Fruit fly (Drosophila melanogaster) whole organism, embryonic: Measurements from ENCODE around the gene eIF1.
A peak's percentile ranks its signal among the peaks of the same experiment; 100 is the strongest.

Source experiments
- Abd-B ChIP-seq: fragments of 200-800 bp; sonication (Bioruptor generic); optimal IDR thresholded peaks from 2 replicates; lab custom pipeline; 2018; ENCODE audit warnings: missing biosample characterization, mild to moderate bottlenecking, missing genetic modification characterization, moderate library complexity
- B-H2 ChIP-seq: fragments of 200-800 bp; sonication (Bioruptor generic); optimal IDR thresholded peaks from 2 replicates; lab custom pipeline; 2018; ENCODE audit warnings: missing biosample characterization, mild to moderate bottlenecking, missing genetic modification characterization
- CG10321 ChIP-seq: fragments of 200-800 bp; sonication (Bioruptor generic); IDR thresholded peaks from 2 replicates; pipeline ENCODE4 v1.3.6; 2022; ENCODE audit warnings: missing biosample characterization, missing genetic modification characterization
- CG10431 ChIP-seq: fragments of 200-800 bp; sonication (Bioruptor generic); optimal IDR thresholded peaks from 3 replicates; lab custom pipeline; 2018; ENCODE audit warnings: missing biosample characterization, mild to moderate bottlenecking, missing genetic modification characterization
- CG10462 ChIP-seq: fragments of 200-800 bp; sonication (Bioruptor generic); optimal IDR thresholded peaks from 2 replicates; lab custom pipeline; 2016; ENCODE audit warnings: missing biosample characterization, missing genetic modification characterization
- CG10543 ChIP-seq: fragments of 200-800 bp; sonication (Bioruptor generic); optimal IDR thresholded peaks from 3 replicates; lab custom pipeline; 2017; ENCODE audit warnings: missing biosample characterization, mild to moderate bottlenecking, missing genetic modification characterization, moderate library complexity
- CG15269 ChIP-seq: fragments of 200-800 bp; sonication (Bioruptor generic); optimal IDR thresholded peaks from 2 replicates; lab custom pipeline; 2018; ENCODE audit warnings: missing biosample characterization, mild to moderate bottlenecking, missing genetic modification characterization, moderate library complexity
- CG1832 ChIP-seq: fragments of 200-800 bp; sonication (Bioruptor generic); optimal IDR thresholded peaks from 2 replicates; lab custom pipeline; 2017; ENCODE audit warnings: missing biosample characterization, mild to moderate bottlenecking, missing genetic modification characterization, inconsistent platforms
- CG18599 ChIP-seq: fragments of 200-800 bp; sonication (Bioruptor generic); optimal IDR thresholded peaks from 3 replicates; lab custom pipeline; 2017; ENCODE audit warnings: missing biosample characterization, missing genetic modification characterization, mild to moderate bottlenecking, moderate library complexity, missing genetic modification reagents
- CG18764 ChIP-seq: fragments of 200-800 bp; sonication (Bioruptor generic); optimal IDR thresholded peaks from 3 replicates; lab custom pipeline; 2016; ENCODE audit warnings: missing biosample characterization, missing genetic modification characterization
- CG2202 ChIP-seq: fragments of 200-800 bp; sonication (Bioruptor generic); optimal IDR thresholded peaks from 2 replicates; lab custom pipeline; 2018; ENCODE audit warnings: missing biosample characterization, mild to moderate bottlenecking, missing genetic modification characterization
- CG2678 ChIP-seq: fragments of 200-800 bp; sonication (Bioruptor generic); optimal IDR thresholded peaks from 3 replicates; lab custom pipeline; 2019; ENCODE audit warnings: missing biosample characterization, mild to moderate bottlenecking, missing genetic modification characterization, moderate library complexity
- CG31224 ChIP-seq: fragments of 200-800 bp; sonication (Bioruptor generic); IDR thresholded peaks from 2 replicates; pipeline ENCODE4 v1.3.6; 2022; ENCODE audit warnings: missing biosample characterization, missing genetic modification characterization
- CG8478 ChIP-seq: fragments of >200 bp; optimal IDR thresholded peaks from 2 replicates; lab custom pipeline; 2018
- CoRest ChIP-seq: fragments of 200-800 bp; sonication (Bioruptor generic); optimal IDR thresholded peaks from 3 replicates; lab custom pipeline; 2018; ENCODE audit warnings: missing biosample characterization, mild to moderate bottlenecking, missing genetic modification characterization, moderate library complexity
- CrebB ChIP-seq: fragments of 200-800 bp; sonication (Bioruptor generic); optimal IDR thresholded peaks from 3 replicates; lab custom pipeline; 2018; ENCODE audit warnings: missing biosample characterization, mild to moderate bottlenecking, missing genetic modification characterization
- Dbx ChIP-seq: fragments of 200-800 bp; sonication (Bioruptor generic); IDR thresholded peaks from 3 replicates; pipeline ENCODE4 v1.3.6; 2022; ENCODE audit warnings: missing biosample characterization, missing genetic modification characterization
- Dfd ChIP-seq, 2 experiments: fragments of >200 bp; optimal IDR thresholded peaks; 2 replicates each; lab custom pipeline; 2017; ENCODE audit warnings: missing biosample characterization in 2 of 2, missing genetic modification characterization in 2 of 2
- Dip2 ChIP-seq: fragments of 200-800 bp; sonication (Bioruptor generic); IDR thresholded peaks from 2 replicates; pipeline ENCODE4 v1.3.6; 2022; ENCODE audit warnings: missing biosample characterization, missing genetic modification characterization
- Dll ChIP-seq: fragments of 200-800 bp; sonication (Bioruptor generic); IDR thresholded peaks from 4 replicates; pipeline ENCODE4 v1.3.6; 2022; ENCODE audit warnings: missing biosample characterization, missing genetic modification characterization; ENCODE audit not compliant: partially characterized antibody
- Hey ChIP-seq: fragments of 200-800 bp; sonication (Bioruptor generic); optimal IDR thresholded peaks from 3 replicates; lab custom pipeline; 2018; ENCODE audit warnings: missing biosample characterization, mild to moderate bottlenecking, missing genetic modification characterization
- Hr51 ChIP-seq, 2 experiments: fragments of 200-800 bp; sonication (Bioruptor generic); optimal IDR thresholded peaks; 2 replicates in 1 of 2; 3 replicates in 1 of 2; lab custom pipeline; 2016 to 2018; ENCODE audit warnings: missing biosample characterization in 2 of 2, missing genetic modification characterization in 2 of 2, mild to moderate bottlenecking in 1 of 2, moderate library complexity in 1 of 2
- NFAT ChIP-seq: fragments of 200-800 bp; sonication (Bioruptor generic); IDR thresholded peaks from 2 replicates; pipeline ENCODE4 v1.3.6; 2022; ENCODE audit warnings: missing biosample characterization, missing genetic modification characterization
- Nf-YA ChIP-seq: fragments of 200-800 bp; sonication (Bioruptor generic); IDR thresholded peaks from 2 replicates; pipeline ENCODE4 v1.3.6; 2022; ENCODE audit warnings: missing biosample characterization, missing genetic modification characterization
- Oli ChIP-seq: fragments of 200-800 bp; sonication (Bioruptor generic); optimal IDR thresholded peaks from 2 replicates; lab custom pipeline; 2018; ENCODE audit warnings: missing biosample characterization, mild to moderate bottlenecking, missing genetic modification characterization, moderate library complexity
- Rfx ChIP-seq: fragments of 200-800 bp; sonication (Bioruptor generic); IDR thresholded peaks from 2 replicates; pipeline ENCODE4 v1.3.6; 2022; ENCODE audit warnings: missing biosample characterization, missing genetic modification characterization
- Sry-β ChIP-seq: fragments of 200-800 bp; sonication (Bioruptor generic); optimal IDR thresholded peaks from 2 replicates; lab custom pipeline; 2018; ENCODE audit warnings: missing biosample characterization, mild to moderate bottlenecking, missing genetic modification characterization, moderate library complexity
- bab2 ChIP-seq: fragments of 200-800 bp; sonication (Bioruptor generic); optimal IDR thresholded peaks from 2 replicates; lab custom pipeline; 2016; ENCODE audit warnings: missing biosample characterization, missing genetic modification characterization
- crp ChIP-seq, 2 experiments: fragments of 200-800 bp; sonication (Bioruptor generic); optimal IDR thresholded peaks; 2 replicates in 1 of 2; 3 replicates in 1 of 2; lab custom pipeline; 2017; ENCODE audit warnings: missing biosample characterization in 2 of 2, missing genetic modification characterization in 2 of 2, mild to moderate bottlenecking in 1 of 2, moderate library complexity in 1 of 2
- dimm ChIP-seq: fragments of 200-800 bp; sonication (Bioruptor generic); IDR thresholded peaks from 2 replicates; pipeline ENCODE4 v1.3.6; 2022; ENCODE audit warnings: missing biosample characterization, missing genetic modification characterization
- dmrt11E ChIP-seq: fragments of 200-800 bp; sonication (Bioruptor generic); optimal IDR thresholded peaks from 3 replicates; lab custom pipeline; 2018; ENCODE audit warnings: missing biosample characterization, mild to moderate bottlenecking, missing genetic modification characterization, moderate library complexity
- dysf ChIP-seq: fragments of 200-800 bp; sonication (Bioruptor generic); IDR thresholded peaks from 3 replicates; pipeline ENCODE4 v1.3.6; 2022; ENCODE audit warnings: missing biosample characterization, missing genetic modification characterization
- fd64A ChIP-seq: fragments of 200-800 bp; sonication (Bioruptor generic); optimal IDR thresholded peaks from 3 replicates; lab custom pipeline; 2018; ENCODE audit warnings: missing biosample characterization, mild to moderate bottlenecking, missing genetic modification characterization
- fd96Cb ChIP-seq: fragments of 200-800 bp; sonication (Bioruptor generic); optimal IDR thresholded peaks from 2 replicates; lab custom pipeline; 2018; ENCODE audit warnings: missing biosample characterization, mild to moderate bottlenecking, missing genetic modification characterization, moderate library complexity
- mirr ChIP-seq: fragments of 200-800 bp; sonication (Bioruptor generic); optimal IDR thresholded peaks from 3 replicates; lab custom pipeline; 2018; ENCODE audit warnings: missing biosample characterization, mild to moderate bottlenecking, missing genetic modification characterization
- mld ChIP-seq: fragments of 200-800 bp; sonication (Bioruptor generic); IDR thresholded peaks from 3 replicates; pipeline ENCODE4 v1.3.6; 2022; ENCODE audit warnings: missing biosample characterization, missing genetic modification characterization; ENCODE audit not compliant: partially characterized antibody
- nerfin-1 ChIP-seq: fragments of 200-800 bp; sonication (Bioruptor generic); optimal IDR thresholded peaks from 3 replicates; lab custom pipeline; 2019; ENCODE audit warnings: missing biosample characterization, mild to moderate bottlenecking, missing genetic modification characterization, moderate library complexity
- pb ChIP-seq: fragments of 200-800 bp; sonication (Bioruptor generic); optimal IDR thresholded peaks from 3 replicates; lab custom pipeline; 2016; ENCODE audit warnings: missing biosample characterization, missing genetic modification characterization
- pita ChIP-seq: fragments of 200-800 bp; sonication (Bioruptor generic); optimal IDR thresholded peaks from 2 replicates; lab custom pipeline; 2017; ENCODE audit warnings: missing biosample characterization, mild to moderate bottlenecking, missing genetic modification characterization
- psq ChIP-seq: fragments of 200-800 bp; sonication (Bioruptor generic); optimal IDR thresholded peaks from 2 replicates; lab custom pipeline; 2017; ENCODE audit warnings: missing biosample characterization, missing genetic modification characterization
- rib ChIP-seq: fragments of 200-800 bp; sonication (Bioruptor generic); IDR thresholded peaks from 2 replicates; pipeline ENCODE4 v1.3.6; 2022; ENCODE audit warnings: missing biosample characterization, missing genetic modification characterization
- schlank ChIP-seq: fragments of 200-800 bp; sonication (Bioruptor generic); optimal IDR thresholded peaks from 2 replicates; lab custom pipeline; 2018; ENCODE audit warnings: missing biosample characterization, mild to moderate bottlenecking, missing genetic modification characterization
- scrt ChIP-seq: fragments of 200-800 bp; sonication (Bioruptor generic); optimal IDR thresholded peaks from 2 replicates; lab custom pipeline; 2018; ENCODE audit warnings: missing biosample characterization, mild to moderate bottlenecking, missing genetic modification characterization, moderate library complexity
- sens ChIP-seq: fragments of 200-800 bp; sonication (Bioruptor generic); peaks from one replicate; lab custom pipeline; 2016; ENCODE audit warnings: missing biosample characterization, missing genetic modification characterization
- sqz ChIP-seq: fragments of 200-800 bp; sonication (Bioruptor generic); optimal IDR thresholded peaks from 3 replicates; lab custom pipeline; 2018; ENCODE audit warnings: missing biosample characterization, mild to moderate bottlenecking, missing genetic modification characterization
- stwl ChIP-seq: fragments of 200-800 bp; sonication (Bioruptor generic); optimal IDR thresholded peaks from 3 replicates; lab custom pipeline; 2018; ENCODE audit warnings: missing biosample characterization, mild to moderate bottlenecking, missing genetic modification characterization, moderate library complexity
- tna ChIP-seq: fragments of 200-800 bp; sonication (Bioruptor generic); IDR thresholded peaks from 2 replicates; pipeline ENCODE4 v1.3.6; 2022; ENCODE audit warnings: missing biosample characterization, missing genetic modification characterization; ENCODE audit not compliant: partially characterized antibody
- yki ChIP-seq: fragments of >200 bp; optimal IDR thresholded peaks from 3 replicates; lab custom pipeline; 2018

eIF1 gene

dm6 chr3L:3198447-3199402, 24.4 kb upstream of the eIF1 start, which contains the start of the genes CG32276 and gry (continued):
- TF ChIP-seq Abd-B (GFP tag; lab: Kevin White, UChicago) (peak; percentile 43), yki (lab: Kevin White, UChicago) (no peak), scrt (GFP tag; lab: Kevin White, UChicago) (peak; percentile 76), Hr51 (GFP tag; optimal IDR thresholded peaks at IDR 0.05; lab: Kevin White, UChicago) (peak in 1 of 2 experiments; percentile 78), Dbx (peak; percentile 69; the same call in 1 of the 3 replicates), CG2202 (tag; lab: Kevin White, UChicago) (peak; percentile 56), CG8478 (no peak), Nf-YA (GFP tag; lab: Robert Waterston, UW) (no peak), stwl (tag; lab: Kevin White, UChicago) (peak; percentile 60), mirr (GFP tag; lab: Kevin White, UChicago) (peak; percentile 70), CG15269 (no peak), sqz (GFP tag; lab: Kevin White, UChicago) (no peak), bab2 (GFP tag; lab: Kevin White, UChicago) (peak; percentile 82), tna (GFP tag; lab: Robert Waterston, UW) (no peak), CrebB (peak; percentile 67), Dfd (GFP tag; optimal IDR thresholded peaks at IDR 0.05; lab: Kevin White, UChicago) (no peak), Sry-β (GFP tag; lab: Kevin White, UChicago) (peak; percentile 87), Dip2 (no peak), CG10321 (GFP tag; lab: Robert Waterston, UW) (no peak), Oli (peak; percentile 54), CG10462 (GFP tag; lab: Kevin White, UChicago) (peak; percentile 66), fd96Cb (tag; lab: Kevin White, UChicago) (peak; percentile 57), schlank (tag; lab: Kevin White, UChicago) (no peak), CG18599 (GFP tag; lab: Kevin White, UChicago) (peak; percentile 87), dimm (GFP tag; lab: Robert Waterston, UW) (no peak), Hey (no peak), dysf (GFP tag; lab: Robert Waterston, UW) (peak; percentile 74), fd64A (no peak), pita (no peak), Dll (GFP tag; lab: Robert Waterston, UW) (peak; percentile 43; the same call in 1 of the 4 replicates), NFAT (peak; percentile 75), psq (GFP tag; lab: Kevin White, UChicago) (peak; percentile 47), rib (GFP tag; lab: Robert Waterston, UW) (no peak), sens (peak; percentile 94), B-H2 (GFP tag; lab: Kevin White, UChicago) (peak; percentile 83), nerfin-1 (tag; lab: Kevin White, UChicago) (peak; percentile 53), Rfx (GFP tag; lab: Robert Waterston, UW) (peak; percentile 77), CG2678 (tag; lab: Kevin White, UChicago) (no peak), CoRest (peak; percentile 78), CG1832 (GFP tag; lab: Kevin White, UChicago) (no peak), mld (GFP tag; lab: Robert Waterston, UW) (no peak), dmrt11E (tag; lab: Kevin White, UChicago) (peak; percentile 67), crp (GFP tag; optimal IDR thresholded peaks at IDR 0.05; lab: Kevin White, UChicago) (peak in 1 of 2 experiments; percentile 60), pb (peak; percentile 36), CG31224 (GFP tag; lab: Robert Waterston, UW) (peak; percentile 66), CG10431 (no peak), CG18764 (GFP tag; lab: Kevin White, UChicago) (peak; percentile 74), CG10543 (peak; percentile 79)
